Worm (Caenorhabditis elegans): ENCODE measurements around the gene grsp-4.

ce11 chrV:7643416-7643815, 18.7 kb downstream of the grsp-4 start, which contains the start of gene F07C4.11:
- TF ChIP-seq cebp-2 (GFP tag; IDR thresholded peaks at IDR 0.05) = no peak
- TF ChIP-seq let-526 (GFP tag; IDR thresholded peaks at IDR 0.05) = no peak
- no peak for TF ChIP-seq ama-1 (optimal IDR thresholded peaks at IDR 0.05)
- no peak for TF ChIP-seq ama-1 (GFP tag; optimal IDR thresholded peaks at IDR 0.05)
- TF ChIP-seq snpc-3.4 (tag; optimal IDR thresholded peaks at IDR 0.05) = no peak
- TF ChIP-seq D2030.7 (GFP tag; IDR thresholded peaks at IDR 0.05) = no peak
- no peak for TF ChIP-seq dpl-1 (GFP tag; optimal IDR thresholded peaks at IDR 0.05)
- no peak for TF ChIP-seq Y67H2A.10 (GFP tag; conservative IDR thresholded peaks at IDR 0.05)
- TF ChIP-seq unc-62 (GFP tag; optimal IDR thresholded peaks at IDR 0.05) = no peak
- no peak for TF ChIP-seq dox-1 (GFP tag; IDR thresholded peaks at IDR 0.05)
- no peak for TF ChIP-seq ztf-22 (GFP tag; optimal IDR thresholded peaks at IDR 0.05)
- TF ChIP-seq hlh-12 (tag; optimal IDR thresholded peaks at IDR 0.05) = no peak
